Worm (Caenorhabditis elegans) whole organism, mixed stage, embryonic: ENCODE data around the gene Y54G2A.37.
"Not testable (repeated sequence)": the region's sequence is repeated elsewhere in the genome, so short reads cannot be mapped to it uniquely, and the experiment has no call there.

Source experiments
- M03D4.4 ChIP-seq: sonication (generic microtip); optimal IDR thresholded peaks from 2 replicates; lab custom pipeline; 2017; ENCODE audit warnings: mild to moderate bottlenecking, missing genetic modification characterization, missing compliant biosample characterization
- bed-3 ChIP-seq: fragments of 200-800 bp; sonication (Bioruptor generic); optimal IDR thresholded peaks from 3 replicates; lab custom pipeline; 2018; ENCODE audit warnings: mild to moderate bottlenecking, missing genetic modification characterization, moderate library complexity, missing compliant biosample characterization
- blmp-1 ChIP-seq: fragments of 150-350 bp; optimal IDR thresholded peaks from 2 replicates; lab custom pipeline; 2014; ENCODE audit warnings: missing biosample characterization, missing genetic modification characterization
- ceh-39 ChIP-seq: fragments of 150-350 bp; optimal IDR thresholded peaks from 2 replicates; lab custom pipeline; 2014; ENCODE audit warnings: missing biosample characterization, missing genetic modification characterization
- ceh-43 ChIP-seq: fragments of 200-800 bp; sonication (Bioruptor generic); optimal IDR thresholded peaks from 2 replicates; lab custom pipeline; 2018; ENCODE audit warnings: mild to moderate bottlenecking, missing genetic modification characterization, moderate library complexity, missing compliant biosample characterization
- ceh-83 ChIP-seq: fragments of 200-800 bp; sonication (Bioruptor generic); optimal IDR thresholded peaks from 2 replicates; lab custom pipeline; 2018; ENCODE audit warnings: mild to moderate bottlenecking, missing genetic modification characterization, missing compliant biosample characterization
- ces-1 ChIP-seq: fragments of 150-350 bp; optimal IDR thresholded peaks from 2 replicates; lab custom pipeline; 2014; ENCODE audit warnings: missing biosample characterization, missing genetic modification reagents, missing genetic modification characterization
- cnd-1 ChIP-seq: fragments of 200-800 bp; sonication (Bioruptor generic); optimal IDR thresholded peaks from 2 replicates; lab custom pipeline; 2018; ENCODE audit warnings: mild to moderate bottlenecking, missing genetic modification characterization, missing compliant biosample characterization
- drap-1 ChIP-seq: fragments of 200-800 bp; sonication (Bioruptor generic); optimal IDR thresholded peaks from 3 replicates; lab custom pipeline; 2018; ENCODE audit warnings: mild to moderate bottlenecking, missing genetic modification characterization, missing compliant biosample characterization
- elt-1 ChIP-seq: sonication (generic microtip); optimal IDR thresholded peaks from 2 replicates; lab custom pipeline; 2017; ENCODE audit warnings: missing genetic modification characterization, mild to moderate bottlenecking, missing compliant biosample characterization, antibody characterized with exemption, moderate library complexity, borderline replicate concordance; ENCODE audit not compliant: insufficient read depth
- elt-3 ChIP-seq: fragments of 150-350 bp; optimal IDR thresholded peaks from 2 replicates; lab custom pipeline; 2014; ENCODE audit warnings: missing biosample characterization, missing genetic modification characterization
- ham-2 ChIP-seq: fragments of 200-800 bp; sonication (Bioruptor generic); optimal IDR thresholded peaks from 2 replicates; lab custom pipeline; 2018; ENCODE audit warnings: mild to moderate bottlenecking, missing genetic modification characterization, missing compliant biosample characterization
- hlh-1 ChIP-seq: fragments of 150-350 bp; optimal IDR thresholded peaks from 2 replicates; lab custom pipeline; 2014; ENCODE audit warnings: missing biosample characterization, missing genetic modification reagents, missing genetic modification characterization
- lin-13 ChIP-seq: fragments of 150-350 bp; optimal IDR thresholded peaks from 2 replicates; lab custom pipeline; 2014; ENCODE audit warnings: missing biosample characterization, missing genetic modification characterization
- lin-32 ChIP-seq: fragments of 200-800 bp; sonication (Bioruptor generic); optimal IDR thresholded peaks from 2 replicates; lab custom pipeline; 2018; ENCODE audit warnings: mild to moderate bottlenecking, missing genetic modification characterization, missing compliant biosample characterization
- lsy-2 ChIP-seq: fragments of 150-350 bp; optimal IDR thresholded peaks from 2 replicates; lab custom pipeline; 2014; ENCODE audit warnings: missing biosample characterization, missing genetic modification characterization
- mab-5 ChIP-seq: fragments of 150-350 bp; optimal IDR thresholded peaks from 2 replicates; lab custom pipeline; 2014; ENCODE audit warnings: missing biosample characterization, missing genetic modification characterization
- mep-1 ChIP-seq: fragments of 150-350 bp; optimal IDR thresholded peaks from 2 replicates; lab custom pipeline; 2017; ENCODE audit warnings: missing biosample characterization, missing genetic modification reagents, missing genetic modification characterization, inconsistent platforms
- nhr-12 ChIP-seq: fragments of 150-350 bp; optimal IDR thresholded peaks from 2 replicates; lab custom pipeline; 2014; ENCODE audit warnings: missing biosample characterization, missing genetic modification characterization
- nhr-2 ChIP-seq: fragments of 150-350 bp; optimal IDR thresholded peaks from 2 replicates; lab custom pipeline; 2014; ENCODE audit warnings: missing biosample characterization, missing genetic modification characterization
- nhr-237 ChIP-seq: fragments of 150-350 bp; optimal IDR thresholded peaks from 2 replicates; lab custom pipeline; 2014; ENCODE audit warnings: missing biosample characterization, missing genetic modification characterization
- nhr-28 ChIP-seq: fragments of 150-350 bp; optimal IDR thresholded peaks from 2 replicates; lab custom pipeline; 2014; ENCODE audit warnings: missing biosample characterization, missing genetic modification characterization
- nhr-76 ChIP-seq: sonication (generic microtip); optimal IDR thresholded peaks from 2 replicates; lab custom pipeline; 2017; ENCODE audit warnings: missing biosample characterization, missing genetic modification characterization
- pha-4 ChIP-seq: fragments of 150-350 bp; optimal IDR thresholded peaks from 2 replicates; lab custom pipeline; 2018; ENCODE audit warnings: missing biosample characterization, missing genetic modification reagents, missing genetic modification characterization
- sem-2 ChIP-seq: fragments of 200-800 bp; sonication (Bioruptor generic); optimal IDR thresholded peaks from 2 replicates; lab custom pipeline; 2018; ENCODE audit warnings: mild to moderate bottlenecking, missing genetic modification characterization, missing compliant biosample characterization
- snpc-4 ChIP-seq: fragments of 150-350 bp; optimal IDR thresholded peaks from 2 replicates; lab custom pipeline; 2014; ENCODE audit warnings: missing biosample characterization, missing genetic modification characterization
- sptf-1 ChIP-seq: sonication (generic microtip); optimal IDR thresholded peaks from 2 replicates; lab custom pipeline; 2017; ENCODE audit warnings: mild to moderate bottlenecking, missing genetic modification characterization, moderate library complexity, missing compliant biosample characterization
- tbx-8 ChIP-seq: fragments of 200-800 bp; sonication (Bioruptor generic); optimal IDR thresholded peaks from 2 replicates; lab custom pipeline; 2018; ENCODE audit warnings: mild to moderate bottlenecking, missing genetic modification characterization, moderate library complexity, missing compliant biosample characterization
- unc-120 ChIP-seq: sonication (generic microtip); optimal IDR thresholded peaks from 2 replicates; lab custom pipeline; 2017; ENCODE audit warnings: missing genetic modification characterization, missing compliant biosample characterization; ENCODE audit not compliant: poor library complexity, severe bottlenecking
- unc-39 ChIP-seq: fragments of 150-350 bp; optimal IDR thresholded peaks from 2 replicates; lab custom pipeline; 2014; ENCODE audit warnings: missing biosample characterization, missing genetic modification characterization
- unc-62 ChIP-seq: fragments of 150-350 bp; optimal IDR thresholded peaks from 2 replicates; lab custom pipeline; 2014; ENCODE audit warnings: missing biosample characterization, missing genetic modification reagents, missing genetic modification characterization
- zip-8 ChIP-seq: fragments of 150-350 bp; optimal IDR thresholded peaks from 2 replicates; lab custom pipeline; 2014; ENCODE audit warnings: missing biosample characterization, missing genetic modification characterization
- ztf-11 ChIP-seq: fragments of 150-350 bp; optimal IDR thresholded peaks from 2 replicates; lab custom pipeline; 2014; ENCODE audit warnings: missing biosample characterization, missing genetic modification characterization

Gene Y54G2A.37

DNA sequence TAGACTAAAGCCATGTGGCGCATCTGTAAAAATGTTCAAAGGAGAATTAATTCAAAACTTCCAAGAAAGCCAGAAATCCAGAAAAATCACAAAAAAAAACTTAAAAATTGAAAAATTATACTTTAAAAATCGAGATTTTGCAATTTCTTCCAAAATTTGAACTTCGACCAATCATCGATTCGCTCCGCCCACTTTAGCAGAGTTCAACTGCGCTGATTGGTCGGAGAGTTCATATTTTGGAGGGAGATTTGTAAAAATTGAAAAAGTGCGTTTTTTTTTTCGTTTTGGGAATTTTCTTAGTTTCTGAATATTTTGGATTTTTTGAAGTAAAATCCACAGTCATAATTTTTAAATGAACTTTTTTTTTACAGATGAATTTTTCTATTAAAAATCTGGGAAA, 26.6 kb upstream of the Y54G2A.37 start:
- TF ChIP-seq zip-8: no peak
- no peak for TF ChIP-seq ham-2 (GFP tag; lab: Kevin White, UChicago)
- TF ChIP-seq ceh-83 (GFP tag; lab: Kevin White, UChicago): no peak
- TF ChIP-seq hlh-1 (tag; lab: Kevin White, UChicago): no peak
- TF ChIP-seq unc-62: no peak
- no peak for TF ChIP-seq cnd-1 (tag; lab: Kevin White, UChicago)
- TF ChIP-seq nhr-237 (tag; lab: Kevin White, UChicago): no peak
- no peak for TF ChIP-seq nhr-2 (tag; lab: Kevin White, UChicago)
- TF ChIP-seq sem-2 (GFP tag; lab: Kevin White, UChicago): no peak
- no peak for TF ChIP-seq pha-4 (tag; lab: Kevin White, UChicago)
- TF ChIP-seq, all 35 proteins: peak for 0

DNA sequence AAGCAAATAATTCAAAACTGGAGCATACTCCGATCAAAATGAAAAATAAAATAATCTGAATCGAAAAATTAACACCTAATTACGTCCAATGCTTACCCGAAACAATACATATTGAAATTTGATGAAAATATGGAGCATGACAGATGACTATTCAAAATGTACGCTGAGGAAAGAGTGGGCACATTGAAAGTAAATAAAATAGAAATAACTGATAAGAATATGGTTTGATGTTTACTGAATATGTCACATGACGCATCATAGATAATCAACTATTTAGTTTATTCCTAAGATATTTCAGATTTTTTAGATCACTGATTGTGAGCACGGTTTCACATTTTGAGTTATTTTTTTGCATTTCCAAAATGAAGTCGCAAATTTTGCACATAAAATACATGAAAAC, 22.2 kb upstream of the Y54G2A.37 start, which contains the start of gene Y54G2A.52:
Gene Y54G2A.52, minus strand, starts transcription at position 348 of the 400 bp plus-strand sequence.
- TF ChIP-seq cnd-1 (tag; lab: Kevin White, UChicago): no peak
- TF ChIP-seq M03D4.4 (tag; lab: Kevin White, UChicago): no peak
- no peak for TF ChIP-seq sptf-1 (tag; lab: Kevin White, UChicago)
- TF ChIP-seq ceh-43 (GFP tag; lab: Kevin White, UChicago): no peak

- no peak for TF ChIP-seq ceh-39
- no peak for TF ChIP-seq unc-62
- TF ChIP-seq snpc-4: no peak
- no peak for TF ChIP-seq nhr-28 (tag; lab: Kevin White, UChicago)
- TF ChIP-seq nhr-237 (tag; lab: Kevin White, UChicago): no peak
- TF ChIP-seq lsy-2 (tag; lab: Kevin White, UChicago): no peak
- TF ChIP-seq unc-120: no peak
- no peak for TF ChIP-seq elt-1 (tag; lab: Kevin White, UChicago)
- TF ChIP-seq ceh-43 (GFP tag; lab: Kevin White, UChicago): no peak
These were observed 21.1 kb upstream of the Y54G2A.37 start, which contains the start of gene Y54G2A.10 for ce11 chrIV:2799389-2799788. TSS of gene Y54G2A.10 (plus strand) at chrIV:2799689.

DNA sequence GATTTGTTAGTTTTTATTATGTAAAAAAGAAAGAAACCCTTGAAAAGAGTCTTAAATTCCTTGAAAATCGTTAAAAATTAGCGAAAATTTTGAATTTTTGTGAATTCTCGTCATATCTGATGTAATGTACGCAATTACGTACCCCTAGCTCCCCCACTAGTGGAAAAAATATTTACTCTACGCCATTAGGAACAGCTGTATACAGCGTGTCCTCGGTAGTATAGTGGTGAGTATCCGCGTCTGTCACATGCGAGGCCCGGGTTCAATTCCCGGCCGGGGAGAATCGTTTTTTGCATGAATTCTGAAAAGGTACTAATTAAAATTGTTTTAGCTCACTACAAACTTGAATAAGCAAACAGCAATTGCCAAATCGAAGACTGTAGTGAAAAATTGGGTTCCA, 20.6 kb upstream of the Y54G2A.37 start:
- TF ChIP-seq elt-1 (tag; lab: Kevin White, UChicago) (no peak), drap-1 (no peak), pha-4 (tag; lab: Kevin White, UChicago) (no peak), tbx-8 (GFP tag; lab: Kevin White, UChicago) (no peak), snpc-4 (no peak), unc-62 (no peak), mep-1 (tag; lab: Kevin White, UChicago) (no peak), nhr-2 (tag; lab: Kevin White, UChicago) (no peak), unc-120 (no peak), unc-39 (tag; lab: Kevin White, UChicago) (no peak)

ce11 chrIV:2801004-2801403, 19.5 kb upstream of the Y54G2A.37 start:
- TF ChIP-seq bed-3 (peak; percentile 13), elt-1 (tag; lab: Kevin White, UChicago) (no peak), sptf-1 (tag; lab: Kevin White, UChicago) (peak; percentile 29), cnd-1 (tag; lab: Kevin White, UChicago) (peak; percentile 33), ceh-83 (GFP tag; lab: Kevin White, UChicago) (peak; percentile 38), drap-1 (peak; percentile 18), ceh-43 (GFP tag; lab: Kevin White, UChicago) (no peak), unc-39 (tag; lab: Kevin White, UChicago) (no peak), unc-120 (peak; percentile 24), lsy-2 (tag; lab: Kevin White, UChicago) (no peak), elt-3 (no peak)

DNA sequence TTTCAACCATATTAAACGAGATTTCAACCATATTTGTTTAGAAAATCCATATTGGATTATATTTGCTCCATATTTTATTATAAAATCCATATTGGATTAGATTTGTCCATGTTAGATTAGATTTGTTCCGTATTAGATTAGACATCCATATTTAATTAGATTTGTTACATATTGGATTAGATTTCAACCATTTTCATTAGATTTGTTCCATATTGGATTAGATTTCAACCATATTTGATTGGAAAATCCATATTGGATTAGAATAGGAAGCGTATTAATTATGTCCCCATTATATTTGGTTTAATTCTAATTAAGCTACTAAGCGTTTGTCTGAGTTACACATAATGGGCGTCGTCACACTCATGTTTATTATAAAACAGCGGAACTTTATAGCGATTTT, 18.9 kb upstream of the Y54G2A.37 start, which contains the start of gene Y54G2A.44:
Gene Y54G2A.44, plus strand, starts transcription at position 301 of the 400 bp plus-strand sequence.
- TF ChIP-seq ces-1 (GFP tag; lab: Kevin White, UChicago); nhr-237 (tag; lab: Kevin White, UChicago); elt-3: not testable (repeated sequence)

DNA sequence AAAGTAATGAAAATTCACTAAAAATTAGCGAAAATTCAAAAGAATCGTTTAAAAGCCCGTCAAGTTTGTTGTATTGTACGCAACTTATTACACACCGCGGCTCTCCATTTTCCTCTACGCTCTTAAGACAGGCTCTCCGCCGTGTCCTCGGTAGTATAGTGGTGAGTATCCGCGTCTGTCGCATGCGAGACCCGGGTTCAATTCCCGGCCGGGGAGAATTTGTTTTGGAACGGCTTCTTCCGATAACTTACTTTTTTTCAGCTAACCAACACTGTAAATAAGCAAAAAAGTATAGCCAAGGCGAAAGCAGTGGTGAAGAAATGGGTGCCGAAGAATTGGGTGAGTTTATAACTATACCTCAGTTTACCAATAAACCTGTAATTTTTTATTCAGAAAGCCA, 18.3 kb upstream of the Y54G2A.37 start:
- no peak for TF ChIP-seq pha-4 (tag; lab: Kevin White, UChicago)
- no peak for TF ChIP-seq blmp-1 (tag; lab: Kevin White, UChicago)
- TF ChIP-seq ham-2 (GFP tag; lab: Kevin White, UChicago): no peak
- TF ChIP-seq cnd-1 (tag; lab: Kevin White, UChicago): peak; percentile 42
- TF ChIP-seq bed-3: no peak
- TF ChIP-seq tbx-8 (GFP tag; lab: Kevin White, UChicago): peak; percentile 5
- TF ChIP-seq mab-5: no peak
- TF ChIP-seq lin-32: peak; percentile 14
- TF ChIP-seq ztf-11: no peak
- no peak for TF ChIP-seq nhr-12
- TF ChIP-seq ceh-83 (GFP tag; lab: Kevin White, UChicago): peak; percentile 63
- no peak for TF ChIP-seq nhr-76 (tag; lab: Kevin White, UChicago)
- no peak for TF ChIP-seq nhr-2 (tag; lab: Kevin White, UChicago)
- peak; percentile 23 for TF ChIP-seq ceh-43 (GFP tag; lab: Kevin White, UChicago)
- peak; percentile 51 for TF ChIP-seq sptf-1 (tag; lab: Kevin White, UChicago)
- no peak for TF ChIP-seq lsy-2 (tag; lab: Kevin White, UChicago)
- TF ChIP-seq hlh-1 (tag; lab: Kevin White, UChicago): no peak
- TF ChIP-seq unc-39 (tag; lab: Kevin White, UChicago): no peak
- no peak for TF ChIP-seq unc-62
- TF ChIP-seq drap-1: no peak
- TF ChIP-seq ceh-39: no peak
- TF ChIP-seq snpc-4: no peak
- no peak for TF ChIP-seq elt-3
- TF ChIP-seq zip-8: no peak
- TF ChIP-seq mep-1 (tag; lab: Kevin White, UChicago): no peak
- no peak for TF ChIP-seq lin-13 (tag; lab: Kevin White, UChicago)
- TF ChIP-seq ces-1 (GFP tag; lab: Kevin White, UChicago): no peak
